Fruit fly (Drosophila melanogaster): ENCODE data around the gene pix.

The pix gene

DNA sequence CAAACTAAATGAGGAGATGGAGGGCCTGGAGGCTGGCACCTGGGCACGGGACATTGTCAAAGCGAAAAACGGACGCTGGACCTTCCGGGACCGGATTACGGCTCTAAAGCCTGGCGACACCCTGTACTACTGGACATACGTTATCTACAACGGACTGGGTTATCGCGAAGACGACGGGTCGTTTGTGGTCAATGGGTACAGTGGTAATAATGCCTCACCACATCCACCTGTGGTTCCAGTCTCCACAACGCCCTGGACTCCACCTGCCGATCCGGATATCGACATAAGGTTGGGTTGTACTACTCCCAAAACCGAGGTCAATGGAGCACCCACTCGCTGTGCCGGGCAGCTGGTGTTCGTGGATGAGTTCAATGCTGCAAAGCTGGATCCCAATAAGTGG is 19.4 kb downstream of the pix start:
- no peak for TF ChIP-seq CG17801 (GFP tag; optimal IDR thresholded peaks at IDR 0.05; ENCODE audit: partially characterized antibody)

DNA sequence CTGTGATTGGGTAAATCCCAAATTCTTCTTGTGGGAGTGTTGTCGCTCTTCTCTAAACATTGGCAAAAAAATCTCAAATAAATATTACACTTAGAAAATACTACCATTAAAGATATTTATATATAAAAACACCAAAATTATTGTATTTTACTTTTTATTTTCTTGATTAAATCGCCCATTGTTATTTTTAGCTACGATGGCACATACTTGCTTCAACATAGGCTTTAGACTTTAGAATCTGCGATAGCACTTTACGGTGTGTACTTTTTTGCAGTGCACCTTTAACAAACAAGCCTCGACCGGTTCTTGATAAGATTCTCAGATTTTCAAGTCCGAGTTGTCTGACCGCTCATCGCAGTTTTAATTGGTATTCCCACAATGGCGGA is 19.9 kb downstream of the pix start, which contains the start of gene GNBP3:
Gene GNBP3, plus strand, starts transcription at position 374 of the 386 bp plus-strand sequence.
- no peak for TF ChIP-seq CG17801 (GFP tag; optimal IDR thresholded peaks at IDR 0.05; ENCODE audit: partially characterized antibody)

DNA sequence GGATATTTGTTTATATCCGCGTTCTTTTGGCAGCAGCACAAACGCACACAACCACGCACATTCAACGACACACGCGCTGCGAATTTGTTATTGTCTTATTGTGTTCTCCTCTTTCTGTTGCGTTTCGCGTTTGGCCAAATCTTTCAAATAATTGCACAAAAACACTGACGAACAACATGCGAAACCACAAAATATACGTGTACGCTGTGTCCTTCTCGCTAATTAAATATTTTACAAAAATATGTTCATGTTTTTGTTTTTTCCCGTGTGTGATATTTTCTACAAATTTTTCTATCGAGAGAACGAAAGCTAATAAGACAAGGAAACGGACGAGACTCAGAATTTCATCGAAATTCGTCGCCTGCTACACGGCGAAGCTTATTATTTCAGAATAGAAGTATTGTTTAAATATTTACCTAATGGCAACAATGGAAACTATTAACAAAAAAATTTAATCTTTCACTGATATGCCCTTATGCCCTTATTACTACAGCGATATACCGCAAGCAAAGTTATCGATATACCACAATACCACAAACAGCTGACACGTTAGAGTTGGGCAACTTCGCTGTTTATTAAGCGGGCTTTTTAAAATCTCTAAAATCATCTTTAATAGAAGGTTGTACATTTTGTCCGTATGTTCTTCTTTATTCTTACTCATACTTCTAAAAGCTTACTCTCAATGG is 20.5 kb downstream of the pix start, which contains the start of the genes CG43783 and orb2:
Gene CG43783, minus strand, starts transcription at position 311 of the 686 bp plus-strand sequence.
Gene orb2, minus strand, starts transcription at position 502 of the 686 bp plus-strand sequence.
- TF ChIP-seq CG17801 (GFP tag; optimal IDR thresholded peaks at IDR 0.05; ENCODE audit: partially characterized antibody): no peak

DNA sequence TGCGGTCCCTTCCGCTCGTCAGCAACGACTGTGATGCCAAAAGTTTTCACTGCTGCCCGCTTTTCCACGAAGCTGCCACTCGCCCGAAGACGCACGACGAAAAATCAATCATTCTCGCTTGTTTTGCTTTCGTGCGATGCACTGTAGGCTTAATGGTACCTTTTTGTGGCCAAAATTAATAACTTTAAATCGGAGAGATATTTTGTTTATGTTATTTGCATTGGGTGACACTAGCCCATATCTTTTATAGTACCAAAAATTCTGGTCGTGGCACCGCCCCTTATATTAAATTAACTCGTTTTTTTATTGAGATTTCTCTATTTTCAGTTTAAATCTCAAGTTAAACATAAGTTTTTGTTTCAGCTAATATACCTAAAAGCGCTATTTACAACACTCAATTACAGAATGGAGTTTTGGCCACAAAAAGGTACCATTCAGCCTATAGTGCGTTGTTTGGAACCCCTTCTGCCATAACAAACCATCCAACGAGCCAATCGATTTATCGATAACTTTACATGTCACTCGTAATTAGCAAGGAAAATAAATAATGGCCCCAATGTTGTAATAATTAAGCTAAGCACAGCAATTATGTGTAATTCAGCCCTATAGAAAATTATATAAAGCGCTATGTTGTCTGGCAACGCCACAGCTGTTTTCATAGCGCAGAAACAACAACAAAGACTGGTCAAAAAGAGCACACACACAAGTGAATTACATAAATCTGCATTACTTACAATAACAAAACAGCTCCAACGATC is 21.2 kb downstream of the pix start:
- peak; percentile 55 for TF ChIP-seq CG17801 (GFP tag; optimal IDR thresholded peaks at IDR 0.05; ENCODE audit: partially characterized antibody)

DNA sequence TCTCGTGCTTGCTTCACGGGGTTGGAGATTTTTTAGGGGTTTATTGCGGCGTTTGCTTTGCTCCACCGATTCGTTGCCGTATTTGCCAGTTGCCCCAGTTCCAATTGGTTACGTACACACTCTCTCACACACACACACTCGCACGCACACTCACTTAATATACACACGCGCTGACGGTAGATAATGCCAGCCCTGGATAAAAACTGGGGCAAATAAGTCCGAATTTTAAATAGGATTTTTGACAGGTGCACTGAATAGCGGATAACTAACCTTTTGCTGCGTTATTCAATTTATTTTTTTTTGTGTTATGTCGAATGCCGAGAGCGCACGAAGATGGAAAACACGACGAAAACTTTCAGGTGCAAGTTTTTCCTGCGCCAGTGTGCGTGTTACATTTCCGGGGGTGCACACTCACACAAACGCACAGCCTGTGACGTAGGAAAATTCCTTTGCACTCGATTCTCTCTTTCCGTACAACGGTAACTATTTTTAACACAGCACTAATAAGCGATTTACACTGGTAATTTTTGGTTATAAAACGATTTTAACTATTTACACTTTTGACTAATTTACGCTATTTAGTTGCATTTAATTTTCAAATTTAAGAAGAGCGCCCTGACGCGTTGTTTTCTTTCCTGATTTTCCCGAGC is 21.9 kb downstream of the pix start:
- no peak for TF ChIP-seq CG17801 (GFP tag; optimal IDR thresholded peaks at IDR 0.05; ENCODE audit: partially characterized antibody)

DNA sequence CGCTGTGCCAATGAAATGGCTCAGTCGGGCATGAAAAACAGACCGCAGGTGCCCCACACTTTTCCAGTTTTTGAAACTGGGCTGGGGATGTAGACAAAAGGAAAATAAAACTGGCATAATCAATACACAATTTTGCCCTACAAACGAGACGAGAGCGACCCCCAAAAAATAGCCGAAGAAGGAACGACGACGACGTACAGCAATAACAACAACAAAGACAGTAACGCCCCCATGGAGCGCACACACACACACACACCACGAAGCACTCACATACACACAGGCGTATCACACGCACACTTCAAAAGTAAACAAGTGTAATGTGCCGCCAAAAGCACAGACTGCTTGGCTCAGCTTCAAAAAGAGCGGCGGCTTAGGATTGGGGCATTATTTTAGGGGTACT is 23.1 kb downstream of the pix start:
- no peak for TF ChIP-seq CG17801 (GFP tag; optimal IDR thresholded peaks at IDR 0.05; ENCODE audit: partially characterized antibody)

DNA sequence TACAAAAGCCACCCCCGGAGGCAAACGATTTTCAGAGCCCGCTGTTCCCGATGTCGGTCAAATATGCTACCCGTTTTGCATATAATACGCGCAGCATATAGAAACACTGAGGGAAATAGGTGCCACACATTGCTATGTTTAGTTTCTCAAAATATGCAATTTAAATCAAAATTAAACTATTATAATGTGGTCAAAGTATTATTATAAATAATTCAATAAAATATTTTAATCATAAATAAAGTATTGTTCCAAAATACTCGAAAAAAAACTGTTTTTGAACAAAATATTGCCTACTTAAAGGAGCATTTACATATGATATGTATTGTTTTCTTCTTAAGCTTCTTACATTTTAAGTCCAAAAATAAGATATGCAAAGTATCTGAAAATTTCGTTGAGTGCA is 23.6 kb downstream of the pix start:
- no peak for TF ChIP-seq CG17801 (GFP tag; optimal IDR thresholded peaks at IDR 0.05; ENCODE audit: partially characterized antibody)

DNA sequence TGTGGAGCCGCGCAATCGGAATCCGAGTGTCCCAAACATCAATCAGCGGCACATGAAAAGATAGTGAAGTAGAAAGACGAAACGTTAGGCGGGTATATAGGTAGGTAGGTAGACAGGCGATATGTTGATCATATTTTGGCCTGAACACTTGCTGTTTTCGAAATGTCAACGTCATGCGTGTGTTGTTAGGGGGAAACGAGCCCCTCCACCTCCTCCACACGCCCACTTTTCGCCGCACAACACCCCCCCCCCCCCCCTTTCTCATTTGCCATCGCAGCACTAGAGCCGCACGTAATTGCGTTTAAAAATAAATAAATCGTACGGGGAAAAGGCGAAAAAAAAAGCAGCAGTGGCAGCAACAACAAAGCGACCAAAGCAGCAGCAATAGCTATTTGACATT is 24.7 kb downstream of the pix start:
- no peak for TF ChIP-seq CG17801 (GFP tag; optimal IDR thresholded peaks at IDR 0.05; ENCODE audit: partially characterized antibody)

DNA sequence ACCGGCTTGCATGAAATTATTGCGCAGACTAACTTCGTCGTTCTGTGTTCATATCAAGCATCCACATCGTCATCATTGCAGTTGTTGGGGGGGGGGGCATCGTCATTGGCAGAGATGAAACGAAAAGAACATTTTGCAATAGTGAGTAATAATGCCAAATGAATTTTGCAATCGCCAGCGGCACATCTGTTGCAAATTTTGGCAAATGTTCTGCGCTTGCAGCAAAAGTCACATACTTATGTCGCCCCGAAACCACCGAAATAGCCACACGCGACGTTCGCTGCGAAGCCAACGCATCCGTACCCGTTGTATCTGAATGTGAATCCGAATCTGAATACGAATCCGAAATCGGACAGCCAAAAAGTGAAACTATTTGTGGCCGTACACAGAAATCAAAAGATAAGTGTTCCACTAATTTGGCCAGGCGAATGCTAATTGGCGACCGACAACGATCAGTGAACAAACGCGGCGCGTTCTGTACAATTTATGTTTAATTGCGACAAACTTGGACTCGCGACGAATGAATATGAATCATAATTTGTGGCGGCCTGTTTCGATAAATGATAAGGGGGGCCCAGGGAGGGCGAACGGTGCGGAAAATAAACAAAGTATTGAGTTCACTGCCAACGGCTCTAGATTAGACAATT is 26.6 kb downstream of the pix start:
- no peak for TF ChIP-seq CG17801 (GFP tag; optimal IDR thresholded peaks at IDR 0.05; ENCODE audit: partially characterized antibody)

DNA sequence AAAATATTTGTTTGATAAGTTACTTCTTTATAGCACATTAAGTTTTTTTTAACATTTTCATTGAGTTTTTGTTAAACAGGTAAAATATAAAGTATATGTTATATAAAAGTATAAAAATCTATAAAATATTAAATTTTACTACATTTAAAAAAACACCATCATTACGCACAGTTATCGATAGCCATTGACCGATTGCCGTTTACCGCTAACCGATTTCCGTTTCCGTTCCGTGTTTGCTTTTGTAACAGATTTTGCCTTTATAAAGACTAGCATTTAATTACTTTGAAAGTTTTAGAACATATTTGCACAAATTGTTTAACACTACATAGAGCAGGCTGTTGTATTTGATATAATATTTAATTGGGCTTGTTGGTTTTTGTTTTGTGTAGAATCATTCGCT is 34.9 kb downstream of the pix start:
- no peak for TF ChIP-seq CG17801 (GFP tag; optimal IDR thresholded peaks at IDR 0.05; ENCODE audit: partially characterized antibody)

DNA sequence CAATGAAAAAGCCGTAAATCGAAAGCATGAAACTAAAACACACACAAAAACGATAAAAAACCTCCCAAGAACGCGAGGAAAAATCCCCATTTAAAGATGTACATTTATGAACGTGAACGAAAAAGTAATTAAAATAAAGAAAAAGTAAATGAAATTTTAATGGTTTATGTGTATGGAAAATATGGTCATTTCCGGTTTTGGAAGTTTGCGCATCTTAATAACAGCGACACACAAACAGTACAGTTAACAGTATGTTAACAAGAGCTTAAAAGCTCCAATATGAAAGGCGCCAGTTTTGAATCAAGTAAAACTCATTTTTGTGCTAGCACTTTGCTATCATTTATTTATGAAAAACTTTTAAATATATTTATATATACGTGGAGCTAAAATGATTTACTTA is 42.6 kb downstream of the pix start:
- peak; percentile 49 for TF ChIP-seq CG17801 (GFP tag; optimal IDR thresholded peaks at IDR 0.05; ENCODE audit: partially characterized antibody)

DNA sequence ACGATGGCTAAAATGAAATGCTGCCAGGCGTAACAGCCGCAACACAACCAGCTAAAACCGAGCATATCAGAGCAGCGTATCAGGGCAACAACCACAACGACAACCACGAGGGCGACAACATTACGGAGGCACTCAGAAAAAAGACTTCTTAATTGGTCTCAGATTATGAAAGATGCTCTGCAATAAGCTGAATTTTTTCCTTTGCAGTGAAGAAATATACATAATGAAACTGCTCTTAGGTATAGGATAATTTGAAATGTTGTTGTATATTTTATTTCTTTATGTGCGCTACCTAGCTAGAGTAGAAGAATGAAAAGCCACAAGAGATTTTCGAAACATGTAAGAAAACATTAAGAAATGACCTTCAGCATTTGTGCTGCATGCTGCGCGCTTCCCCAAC is 45.0 kb downstream of the pix start:
- no peak for TF ChIP-seq CG17801 (GFP tag; optimal IDR thresholded peaks at IDR 0.05; ENCODE audit: partially characterized antibody)

DNA sequence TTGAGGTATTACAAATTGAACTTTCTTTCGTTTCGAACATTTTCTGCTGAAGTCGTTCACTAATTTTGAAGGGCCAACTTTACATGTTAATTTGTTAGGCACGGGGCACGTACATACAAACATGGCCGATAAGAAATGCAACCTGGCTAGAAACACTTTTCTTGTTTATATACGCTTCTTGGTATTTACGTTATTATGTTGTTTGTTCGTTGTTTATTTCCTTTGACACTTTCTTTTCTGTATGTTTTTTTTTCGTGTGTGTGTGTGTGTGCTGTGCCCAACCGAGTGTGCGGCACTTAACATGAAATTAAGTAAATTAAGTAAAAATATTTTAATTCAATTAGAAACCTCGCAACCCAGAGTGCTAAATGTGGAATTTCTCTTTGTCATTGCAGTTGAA is 48.9 kb downstream of the pix start:
- no peak for TF ChIP-seq CG17801 (GFP tag; optimal IDR thresholded peaks at IDR 0.05; ENCODE audit: partially characterized antibody)

DNA sequence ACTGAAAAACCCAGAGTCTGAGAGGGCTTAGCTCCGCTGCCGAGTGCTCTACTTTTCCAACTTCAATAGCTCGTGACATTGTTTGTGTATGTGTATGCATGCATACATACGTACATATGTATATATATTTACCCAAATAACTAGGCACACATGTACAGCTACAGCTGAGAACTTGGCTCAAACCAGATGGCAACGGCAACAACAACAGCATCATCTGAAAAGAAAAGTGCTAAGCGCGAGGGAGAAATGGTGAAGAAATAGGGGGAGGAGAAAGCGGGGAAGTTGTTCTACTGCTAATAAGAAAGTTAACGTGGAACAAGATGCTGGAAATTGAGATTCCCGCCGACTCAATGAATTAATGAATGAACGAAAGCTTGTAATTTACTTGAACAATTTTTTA is 49.6 kb downstream of the pix start:
- TF ChIP-seq CG17801 (GFP tag; optimal IDR thresholded peaks at IDR 0.05; ENCODE audit: partially characterized antibody): no peak

DNA sequence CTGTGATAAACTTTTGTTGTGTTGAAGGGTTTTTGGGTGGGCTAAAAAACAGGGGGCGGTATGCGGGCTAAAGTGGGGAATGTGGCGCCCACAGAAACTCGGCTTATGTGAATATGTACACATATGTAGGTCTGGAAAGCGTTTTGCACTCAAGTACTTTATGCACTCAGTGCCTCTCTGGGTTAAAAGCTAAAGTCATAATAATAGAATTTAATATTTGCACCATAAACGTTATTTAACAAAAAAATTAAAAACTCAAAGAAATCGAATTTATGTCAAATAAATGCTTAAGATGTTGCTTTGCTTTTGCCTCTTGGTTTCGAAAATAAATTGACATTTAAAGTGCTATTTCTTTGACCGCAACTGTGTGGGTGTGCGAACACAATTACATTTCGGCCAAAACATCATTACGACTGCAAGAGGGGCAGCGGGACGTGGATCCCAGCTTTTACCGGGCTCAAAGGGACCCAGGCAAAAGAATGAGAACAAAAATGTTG is 50.1 kb downstream of the pix start:
- TF ChIP-seq CG17801 (GFP tag; optimal IDR thresholded peaks at IDR 0.05; ENCODE audit: partially characterized antibody): no peak

Measured in ovary, adult (tissue).